Fruit fly (Drosophila melanogaster) whole organism, embryonic: ENCODE measurements around the gene RhoGAP19D.

Experiments used
- Blimp-1 ChIP-seq: fragments of 200-800 bp; sonication (Bioruptor generic); optimal IDR thresholded peaks from 3 replicates; lab custom pipeline; 2018; ENCODE audit warnings: missing biosample characterization, missing genetic modification characterization, mild to moderate bottlenecking, moderate library complexity, missing genetic modification reagents
- CG10267 ChIP-seq: fragments of 200-800 bp; sonication (Bioruptor generic); optimal IDR thresholded peaks from 2 replicates; lab custom pipeline; 2018; ENCODE audit warnings: missing biosample characterization, mild to moderate bottlenecking, missing genetic modification characterization, moderate library complexity
- CG12104 ChIP-seq: fragments of 200-800 bp; sonication (Bioruptor generic); optimal IDR thresholded peaks from 3 replicates; lab custom pipeline; 2016; ENCODE audit warnings: missing biosample characterization, missing genetic modification characterization
- CG14014 ChIP-seq: fragments of 200-800 bp; sonication (Bioruptor generic); IDR thresholded peaks from 2 replicates; pipeline ENCODE4 v1.3.6; 2022; ENCODE audit warnings: missing biosample characterization, missing genetic modification characterization
- CG14667 ChIP-seq: fragments of 200-800 bp; sonication (Bioruptor generic); IDR thresholded peaks from 2 replicates; pipeline ENCODE4 v1.3.6; 2022; ENCODE audit warnings: missing biosample characterization, missing genetic modification characterization
- CG16813 ChIP-seq: fragments of 200-800 bp; sonication (Bioruptor generic); IDR thresholded peaks from 3 replicates; pipeline ENCODE4 v1.3.6; 2022; ENCODE audit warnings: missing biosample characterization, missing genetic modification characterization; ENCODE audit not compliant: partially characterized antibody
- CG17328 ChIP-seq: fragments of 200-800 bp; sonication (Bioruptor generic); IDR thresholded peaks from 2 replicates; pipeline ENCODE4 v1.3.6; 2022; ENCODE audit warnings: missing biosample characterization, missing genetic modification characterization
- CG17361 ChIP-seq: fragments of 200-800 bp; sonication (Bioruptor generic); IDR thresholded peaks from 3 replicates; pipeline ENCODE4 v1.3.6; 2022; ENCODE audit warnings: missing biosample characterization, missing genetic modification characterization
- CG4282 ChIP-seq: fragments of 200-800 bp; sonication (Bioruptor generic); optimal IDR thresholded peaks from 2 replicates; lab custom pipeline; 2016; ENCODE audit warnings: missing biosample characterization, missing genetic modification characterization
- CG4820 ChIP-seq: fragments of 200-800 bp; sonication (Bioruptor generic); optimal IDR thresholded peaks from 3 replicates; lab custom pipeline; 2016; ENCODE audit warnings: missing biosample characterization, missing genetic modification characterization
- CG6765 ChIP-seq: fragments of 200-800 bp; sonication (Bioruptor generic); optimal IDR thresholded peaks from 3 replicates; lab custom pipeline; 2017; ENCODE audit warnings: missing biosample characterization, mild to moderate bottlenecking, missing genetic modification characterization
- CG7745 ChIP-seq: fragments of 200-800 bp; sonication (Bioruptor generic); optimal IDR thresholded peaks from 2 replicates; lab custom pipeline; 2018; ENCODE audit warnings: missing biosample characterization, mild to moderate bottlenecking, missing genetic modification characterization, moderate library complexity
- CG8765 ChIP-seq: fragments of 200-800 bp; sonication (Bioruptor generic); IDR thresholded peaks from 2 replicates; pipeline ENCODE4 v1.3.6; 2022; ENCODE audit warnings: missing biosample characterization, missing genetic modification characterization
- CG8924 ChIP-seq: fragments of 200-800 bp; optimal IDR thresholded peaks from 3 replicates; lab custom pipeline; 2019; ENCODE audit warnings: missing biosample characterization, mild to moderate bottlenecking, missing genetic modification characterization, moderate library complexity
- D ChIP-seq, 2 experiments: fragments of 200-800 bp in 1 of 2; fragments of >200 bp in 1 of 2; sonication (Bioruptor generic) in 1 of 2; optimal IDR thresholded peaks; 2 replicates in 1 of 2; 3 replicates in 1 of 2; lab custom pipeline; 2017; ENCODE audit warnings: mild to moderate bottlenecking in 1 of 2, missing biosample characterization in 1 of 2, missing genetic modification characterization in 1 of 2, missing genetic modification reagents in 1 of 2
- Dek ChIP-seq: fragments of 200-800 bp; sonication (Bioruptor generic); optimal IDR thresholded peaks from 3 replicates; lab custom pipeline; 2019; ENCODE audit warnings: missing biosample characterization, mild to moderate bottlenecking, missing genetic modification characterization, moderate library complexity
- HLH4C ChIP-seq: fragments of 200-800 bp; sonication (Bioruptor generic); IDR thresholded peaks from 3 replicates; pipeline ENCODE4 v1.3.6; 2022; ENCODE audit warnings: missing biosample characterization, missing genetic modification characterization; ENCODE audit not compliant: partially characterized antibody
- Hand ChIP-seq: fragments of 200-800 bp; sonication (Bioruptor generic); optimal IDR thresholded peaks from 2 replicates; lab custom pipeline; 2017; ENCODE audit warnings: mild to moderate bottlenecking, missing biosample characterization, missing genetic modification reagents, missing genetic modification characterization
- Lpt ChIP-seq: fragments of >200 bp; optimal IDR thresholded peaks from 2 replicates; lab custom pipeline; 2018; ENCODE audit warnings: missing biosample characterization, missing genetic modification characterization
- MESR4 ChIP-seq: fragments of 200-800 bp; sonication (Bioruptor generic); optimal IDR thresholded peaks from 2 replicates; lab custom pipeline; 2018; ENCODE audit warnings: missing biosample characterization, mild to moderate bottlenecking, missing genetic modification characterization, moderate library complexity
- MTF-1 ChIP-seq: fragments of 200-800 bp; sonication (Bioruptor generic); optimal IDR thresholded peaks from 2 replicates; lab custom pipeline; 2018; ENCODE audit warnings: missing biosample characterization, mild to moderate bottlenecking, missing genetic modification characterization, borderline replicate concordance
- Nf-YB ChIP-seq: fragments of 200-800 bp; sonication (Bioruptor generic); optimal IDR thresholded peaks from 3 replicates; lab custom pipeline; 2019; ENCODE audit warnings: missing biosample characterization, mild to moderate bottlenecking, missing genetic modification characterization, moderate library complexity
- Opbp ChIP-seq: fragments of 200-800 bp; sonication (Bioruptor generic); IDR thresholded peaks from 3 replicates; pipeline ENCODE4 v1.3.6; 2022; ENCODE audit warnings: missing biosample characterization, missing genetic modification characterization; ENCODE audit not compliant: partially characterized antibody
- Scr ChIP-seq: fragments of 200-800 bp; sonication (Bioruptor generic); IDR thresholded peaks from 2 replicates; pipeline ENCODE4 v1.3.6; 2022; ENCODE audit warnings: missing biosample characterization, missing genetic modification characterization; ENCODE audit not compliant: partially characterized antibody
- Side ChIP-seq: fragments of 200-800 bp; sonication (Bioruptor generic); optimal IDR thresholded peaks from 2 replicates; lab custom pipeline; 2016; ENCODE audit warnings: missing biosample characterization, missing genetic modification characterization
- TFAM ChIP-seq: fragments of 200-800 bp; sonication (Bioruptor generic); optimal IDR thresholded peaks from 2 replicates; lab custom pipeline; 2017; ENCODE audit warnings: missing biosample characterization, missing genetic modification characterization, inconsistent platforms
- Trl ChIP-seq, 3 experiments: fragments of >200 bp in 2 of 3; fragments of 200-800 bp in 1 of 3; sonication (Bioruptor generic) in 1 of 3; optimal IDR thresholded peaks; 2 replicates in 1 of 3; 3 replicates in 2 of 3; lab custom pipeline; 2016 to 2017; ENCODE audit warnings: missing biosample characterization in 1 of 3, missing genetic modification characterization in 1 of 3
- Xbp1 ChIP-seq: fragments of 200-800 bp; sonication (Bioruptor generic); optimal IDR thresholded peaks from 3 replicates; lab custom pipeline; 2016; ENCODE audit warnings: missing biosample characterization, mild to moderate bottlenecking, missing genetic modification characterization
- Xrp1 ChIP-seq: fragments of 200-800 bp; sonication (Bioruptor generic); IDR thresholded peaks from 2 replicates; pipeline ENCODE4 v1.3.6; 2022; ENCODE audit warnings: missing biosample characterization, missing genetic modification characterization
- ab ChIP-seq: fragments of 200-800 bp; sonication (Bioruptor generic); optimal IDR thresholded peaks from 2 replicates; lab custom pipeline; 2016; ENCODE audit warnings: missing biosample characterization, missing genetic modification characterization
- aop ChIP-seq: fragments of 200-800 bp; sonication (Bioruptor generic); IDR thresholded peaks from 2 replicates; pipeline ENCODE4 v1.3.6; 2022; ENCODE audit warnings: missing biosample characterization, missing genetic modification characterization
- chinmo ChIP-seq: fragments of 200-800 bp; sonication (Bioruptor generic); IDR thresholded peaks from 4 replicates; pipeline ENCODE4 v1.3.6; 2022; ENCODE audit warnings: missing biosample characterization, missing genetic modification characterization; ENCODE audit not compliant: partially characterized antibody
- crc ChIP-seq: fragments of 200-800 bp; sonication (Bioruptor generic); optimal IDR thresholded peaks from 2 replicates; lab custom pipeline; 2016; ENCODE audit warnings: missing biosample characterization, missing genetic modification characterization
- gem ChIP-seq: fragments of 200-800 bp; sonication (Bioruptor generic); optimal IDR thresholded peaks from 2 replicates; lab custom pipeline; 2019; ENCODE audit warnings: missing biosample characterization, mild to moderate bottlenecking, missing genetic modification characterization, moderate library complexity
- ken ChIP-seq: fragments of 200-800 bp; sonication (Bioruptor generic); IDR thresholded peaks from 3 replicates; pipeline ENCODE4 v1.3.6; 2022; ENCODE audit warnings: missing biosample characterization, missing genetic modification characterization
- nom ChIP-seq: fragments of 200-800 bp; sonication (Bioruptor generic); optimal IDR thresholded peaks from 2 replicates; lab custom pipeline; 2017; ENCODE audit warnings: missing biosample characterization, missing genetic modification characterization, mild to moderate bottlenecking, moderate library complexity, missing genetic modification reagents
- oc ChIP-seq: fragments of 200-800 bp; sonication (Bioruptor generic); optimal IDR thresholded peaks from 2 replicates; lab custom pipeline; 2018; ENCODE audit warnings: missing biosample characterization, mild to moderate bottlenecking, missing genetic modification characterization, moderate library complexity
- p53 ChIP-seq: fragments of 200-800 bp; sonication (Bioruptor generic); optimal IDR thresholded peaks from 2 replicates; lab custom pipeline; 2016; ENCODE audit warnings: missing biosample characterization, missing genetic modification characterization
- pros ChIP-seq: fragments of 200-800 bp; sonication (Bioruptor generic); optimal IDR thresholded peaks from 3 replicates; lab custom pipeline; 2019; ENCODE audit warnings: missing biosample characterization, mild to moderate bottlenecking, missing genetic modification characterization, moderate library complexity
- pum ChIP-seq: fragments of 200-800 bp; sonication (Bioruptor generic); optimal IDR thresholded peaks from 2 replicates; lab custom pipeline; 2016; ENCODE audit warnings: missing biosample characterization, missing genetic modification characterization
- salm ChIP-seq: fragments of 200-800 bp; sonication (Bioruptor generic); optimal IDR thresholded peaks from 2 replicates; lab custom pipeline; 2018; ENCODE audit warnings: missing biosample characterization, mild to moderate bottlenecking, missing genetic modification characterization
- seq ChIP-seq: fragments of 200-800 bp; sonication (Bioruptor generic); IDR thresholded peaks from 2 replicates; pipeline ENCODE4 v1.3.6; 2022; ENCODE audit warnings: missing biosample characterization, missing genetic modification characterization
- slp2 ChIP-seq: fragments of 200-800 bp; sonication (Bioruptor generic); optimal IDR thresholded peaks from 2 replicates; lab custom pipeline; 2016; ENCODE audit warnings: missing biosample characterization, missing genetic modification characterization
- ssp ChIP-seq: fragments of 200-800 bp; sonication (Bioruptor generic); IDR thresholded peaks from 2 replicates; pipeline ENCODE4 v1.3.6; 2022; ENCODE audit warnings: missing biosample characterization, missing genetic modification characterization
- stc ChIP-seq: fragments of 200-800 bp; sonication (Bioruptor generic); IDR thresholded peaks from 2 replicates; pipeline ENCODE4 v1.3.6; 2022; ENCODE audit warnings: missing biosample characterization, missing genetic modification characterization
- tna ChIP-seq: fragments of 200-800 bp; sonication (Bioruptor generic); IDR thresholded peaks from 2 replicates; pipeline ENCODE4 v1.3.6; 2022; ENCODE audit warnings: missing biosample characterization, missing genetic modification characterization; ENCODE audit not compliant: partially characterized antibody
- toy ChIP-seq: fragments of 200-800 bp; sonication (Bioruptor generic); IDR thresholded peaks from 2 replicates; pipeline ENCODE4 v1.3.6; 2022; ENCODE audit warnings: missing biosample characterization, missing genetic modification characterization
- usp ChIP-seq: fragments of >200 bp; optimal IDR thresholded peaks from 2 replicates; lab custom pipeline; 2017; ENCODE audit warnings: missing biosample characterization, missing genetic modification characterization
- zen ChIP-seq: fragments of 200-800 bp; sonication (Bioruptor generic); optimal IDR thresholded peaks from 3 replicates; lab custom pipeline; 2018; ENCODE audit warnings: missing biosample characterization, mild to moderate bottlenecking, missing genetic modification characterization, moderate library complexity

RhoGAP19D gene

DNA sequence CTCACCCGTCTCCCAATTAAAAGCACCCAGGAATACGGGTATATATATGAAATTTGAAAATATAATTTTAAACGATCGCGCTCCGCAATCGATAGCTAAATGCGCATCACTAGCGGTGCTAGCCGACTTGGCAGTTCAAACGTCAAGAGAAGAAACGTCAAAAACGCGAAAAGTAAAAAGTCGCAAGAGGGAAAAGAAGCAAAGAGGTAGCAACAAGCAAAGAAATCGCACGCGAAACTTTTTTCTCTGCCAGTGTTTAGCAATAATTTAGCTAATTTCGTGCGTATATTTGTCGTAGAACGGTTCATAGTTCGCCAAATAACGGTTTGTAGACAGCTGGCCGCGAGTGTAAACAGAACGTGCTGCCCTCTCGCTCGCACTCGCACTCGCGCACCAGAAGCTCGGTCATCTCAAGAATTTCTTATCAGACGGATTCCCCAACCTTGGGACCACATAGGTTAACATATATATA, 924 bp upstream of the RhoGAP19D start, which contains the start of gene CG1812 (continued):
- no peak for TF ChIP-seq Opbp (GFP tag; lab: Robert Waterston, UW)
- TF ChIP-seq CG8924 (tag; lab: Kevin White, UChicago): no peak
- no peak for TF ChIP-seq zen (tag; lab: Kevin White, UChicago)
- no peak for TF ChIP-seq Nf-YB (GFP tag; lab: Kevin White, UChicago)
- peak; percentile 66; the same call in 1 of the 2 replicates for TF ChIP-seq CG17328 (GFP tag; lab: Robert Waterston, UW)
- no peak for TF ChIP-seq p53 (GFP tag; lab: Kevin White, UChicago)
- TF ChIP-seq MTF-1 (GFP tag; lab: Kevin White, UChicago): no peak
- TF ChIP-seq D (optimal IDR thresholded peaks at IDR 0.05; lab: Kevin White, UChicago): no peak
- no peak for TF ChIP-seq D (GFP tag; optimal IDR thresholded peaks at IDR 0.05; lab: Kevin White, UChicago)
- peak; percentile 3 for TF ChIP-seq slp2
- no peak for TF ChIP-seq chinmo (GFP tag; lab: Robert Waterston, UW)
- TF ChIP-seq Side: no peak
- TF ChIP-seq seq: peak; percentile 50; the same call in 1 of the 2 replicates
- TF ChIP-seq CG16813 (GFP tag; lab: Robert Waterston, UW): 0 out of 3 replicates have a peak, but pooled peaks have one; percentile 6
- TF ChIP-seq pros: peak; percentile 46
- TF ChIP-seq TFAM: no peak
- no peak for TF ChIP-seq Trl (optimal IDR thresholded peaks at IDR 0.05; lab: Kevin White, UChicago)
- no peak for TF ChIP-seq Trl (GFP tag; optimal IDR thresholded peaks at IDR 0.05; lab: Kevin White, UChicago)
- peak; percentile 23 for TF ChIP-seq Xbp1 (GFP tag; lab: Kevin White, UChicago)
- no peak for TF ChIP-seq CG14667 (GFP tag; lab: Robert Waterston, UW)
- TF ChIP-seq toy (GFP tag; lab: Robert Waterston, UW): no peak
- no peak for TF ChIP-seq Dek (tag; lab: Kevin White, UChicago)
- TF ChIP-seq stc (GFP tag; lab: Robert Waterston, UW): peak; percentile 67
- peak; percentile 23 for TF ChIP-seq Hand (GFP tag; lab: Kevin White, UChicago)
- no peak for TF ChIP-seq oc (tag; lab: Kevin White, UChicago)
- no peak for TF ChIP-seq HLH4C (GFP tag; lab: Robert Waterston, UW)
- TF ChIP-seq crc: no peak
- peak; percentile 40 for TF ChIP-seq nom
- TF ChIP-seq pum (GFP tag; lab: Kevin White, UChicago): no peak
- TF ChIP-seq usp (GFP tag; lab: Kevin White, UChicago): no peak
- peak; percentile 50; the same call in 1 of the 2 replicates for TF ChIP-seq CG14014
- no peak for TF ChIP-seq CG6765 (GFP tag; lab: Kevin White, UChicago)
- peak; percentile 19 for TF ChIP-seq Blimp-1 (GFP tag; lab: Kevin White, UChicago)
- no peak for TF ChIP-seq aop
- TF ChIP-seq salm (tag; lab: Kevin White, UChicago): no peak
- TF ChIP-seq CG10267: peak; percentile 12
- TF ChIP-seq Xrp1 (GFP tag; lab: Robert Waterston, UW): peak; percentile 60; the same call in 1 of the 2 replicates
- TF ChIP-seq CG4820 (GFP tag; lab: Kevin White, UChicago): no peak
- no peak for TF ChIP-seq CG7745
- TF ChIP-seq CG17361: no peak
- 0 out of 2 replicates have a peak, but pooled peaks have one; percentile 16 for TF ChIP-seq ssp (GFP tag; lab: Robert Waterston, UW)
- no peak for TF ChIP-seq Lpt (GFP tag; lab: Kevin White, UChicago)
- no peak for TF ChIP-seq ab (GFP tag; lab: Kevin White, UChicago)
- peak; percentile 21; the same call in 1 of the 2 replicates for TF ChIP-seq Scr (GFP tag; lab: Robert Waterston, UW)
- no peak for TF ChIP-seq tna
- peak; percentile 51 for TF ChIP-seq gem (tag; lab: Kevin White, UChicago)
- TF ChIP-seq CG4282 (GFP tag; lab: Kevin White, UChicago): no peak
- TF ChIP-seq CG8765 (GFP tag; lab: Robert Waterston, UW): no peak
- no peak for TF ChIP-seq CG12104 (GFP tag; lab: Kevin White, UChicago)
- TF ChIP-seq ken (GFP tag; lab: Robert Waterston, UW): peak; percentile 55; the same call in 1 of the 3 replicates
- TF ChIP-seq MESR4 (GFP tag; lab: Kevin White, UChicago): peak; percentile 71
